Fruit fly (Drosophila melanogaster): ENCODE results near the gene CG14720.

DNA sequence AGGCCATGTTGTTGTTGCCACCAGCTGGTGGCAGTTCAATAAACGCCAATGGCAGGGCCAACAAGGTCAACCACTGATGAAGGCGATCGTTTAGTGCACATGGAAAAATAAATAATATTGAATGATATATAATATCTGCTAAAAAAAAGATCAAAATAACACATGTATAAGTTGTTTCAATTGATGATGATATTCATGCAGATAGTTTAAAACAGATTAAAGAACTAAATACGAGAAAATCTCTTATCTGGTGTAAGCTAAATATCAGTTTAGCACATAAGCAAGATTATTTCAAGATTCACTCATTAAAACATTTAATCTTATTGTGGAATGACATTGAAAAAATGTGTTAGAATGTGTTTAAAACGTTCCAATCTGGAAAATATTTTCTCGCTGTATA, 48.0 kb upstream of the CG14720 start:
- TF ChIP-seq CG8478 (optimal IDR thresholded peaks at IDR 0.05), result no peak
- no peak for TF ChIP-seq CTCF (optimal IDR thresholded peaks at IDR 0.05)
